Worm (Caenorhabditis elegans): ENCODE measurements around the gene W03C9.2.

DNA sequence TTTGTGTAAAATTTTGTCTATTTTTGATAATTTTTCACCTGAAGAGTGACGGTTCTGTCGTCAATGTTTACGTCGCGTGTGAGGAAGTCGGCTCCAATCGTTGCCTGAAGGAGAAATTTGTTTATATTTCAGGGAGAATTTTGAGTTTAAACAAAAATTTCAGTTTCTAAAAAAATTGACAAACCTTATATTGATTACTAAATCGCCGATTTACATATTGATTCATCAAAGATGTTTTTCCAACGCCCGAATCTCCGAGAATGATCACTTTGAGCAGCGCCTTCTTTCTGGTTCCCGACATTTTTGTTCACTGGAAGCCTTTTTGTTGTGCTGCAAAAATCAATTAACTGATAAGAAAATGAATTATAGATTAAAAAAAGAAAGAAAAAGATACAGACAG lies 4.4 kb downstream of the W03C9.2 start, which contains the start of gene rab-7:
- TF ChIP-seq med-1 (GFP tag; optimal IDR thresholded peaks at IDR 0.05; ENCODE audit: insufficient read depth), result no peak
- TF ChIP-seq ref-1 (GFP tag; conservative IDR thresholded peaks at IDR 0.05), result no peak
- no peak for TF ChIP-seq flt-1 (GFP tag; IDR thresholded peaks at IDR 0.05)
- no peak for TF ChIP-seq klf-2 (GFP tag; conservative IDR thresholded peaks at IDR 0.05)
- no peak for TF ChIP-seq tab-1 (GFP tag; IDR thresholded peaks at IDR 0.05)
- TF ChIP-seq ztf-23 (GFP tag; IDR thresholded peaks at IDR 0.05), result no peak
- TF ChIP-seq cog-1 (tag; optimal IDR thresholded peaks at IDR 0.05), result no peak
- no peak for TF ChIP-seq ztf-29 (GFP tag; IDR thresholded peaks at IDR 0.05)
- TF ChIP-seq T22C8.4 (GFP tag; IDR thresholded peaks at IDR 0.05), result no peak

Measured in whole organism, midembryonic.